Fruit fly (Drosophila melanogaster) whole organism, prepupa: ENCODE measurements around the gene CG14543.

Source experiments
- CG11294 ChIP-seq: fragments of 200-800 bp; sonication (Bioruptor generic); IDR thresholded peaks from 2 replicates; pipeline ENCODE4 v1.3.6; 2022; ENCODE audit warnings: missing biosample characterization, missing genetic modification characterization
- CG15336 ChIP-seq: fragments of 200-800 bp; sonication (Bioruptor generic); IDR thresholded peaks from 2 replicates; pipeline ENCODE4 v1.3.6; 2022; ENCODE audit warnings: missing biosample characterization, missing genetic modification characterization
- CG1621 ChIP-seq: fragments of 200-800 bp; sonication (Bioruptor generic); optimal IDR thresholded peaks from 3 replicates; lab custom pipeline; 2018; ENCODE audit warnings: missing biosample characterization, mild to moderate bottlenecking, missing genetic modification characterization
- CG16779 ChIP-seq: fragments of 200-800 bp; sonication (Bioruptor generic); optimal IDR thresholded peaks from 3 replicates; lab custom pipeline; 2017; ENCODE audit warnings: missing biosample characterization, mild to moderate bottlenecking, missing genetic modification characterization
- CG31627 ChIP-seq: fragments of 200-800 bp; sonication (Bioruptor generic); optimal IDR thresholded peaks from 3 replicates; lab custom pipeline; 2016; ENCODE audit warnings: missing biosample characterization, missing genetic modification characterization
- CG32006 ChIP-seq: fragments of 200-800 bp; sonication (Bioruptor generic); optimal IDR thresholded peaks from 3 replicates; lab custom pipeline; 2017; ENCODE audit warnings: missing biosample characterization, mild to moderate bottlenecking, missing genetic modification characterization
- CG34406 ChIP-seq: fragments of 200-800 bp; sonication (Bioruptor generic); optimal IDR thresholded peaks from 3 replicates; lab custom pipeline; 2016; ENCODE audit warnings: missing biosample characterization, missing genetic modification characterization
- CG3919 ChIP-seq: fragments of 200-800 bp; sonication (Bioruptor generic); optimal IDR thresholded peaks from 3 replicates; lab custom pipeline; 2016; ENCODE audit warnings: missing biosample characterization, missing genetic modification characterization
- CG4318 ChIP-seq: fragments of 200-800 bp; sonication (Bioruptor generic); optimal IDR thresholded peaks from 3 replicates; lab custom pipeline; 2017; ENCODE audit warnings: missing biosample characterization, mild to moderate bottlenecking, missing genetic modification characterization
- CG6163 ChIP-seq: fragments of 200-800 bp; sonication (Bioruptor generic); IDR thresholded peaks from 3 replicates; pipeline ENCODE4 v1.3.6; 2022; ENCODE audit warnings: missing biosample characterization, missing genetic modification characterization
- CG6792 ChIP-seq: fragments of 200-800 bp; sonication (Bioruptor generic); optimal IDR thresholded peaks from 3 replicates; lab custom pipeline; 2016; ENCODE audit warnings: missing biosample characterization, missing genetic modification characterization
- CG8319 ChIP-seq: fragments of 200-800 bp; sonication (Bioruptor generic); optimal IDR thresholded peaks from 3 replicates; lab custom pipeline; 2016; ENCODE audit warnings: missing biosample characterization, missing genetic modification characterization
- CG8632 ChIP-seq: fragments of 200-800 bp; sonication (Bioruptor generic); optimal IDR thresholded peaks from 3 replicates; lab custom pipeline; 2016; ENCODE audit warnings: missing biosample characterization, missing genetic modification characterization
- Eip75B ChIP-seq: fragments of 200-800 bp; sonication (Bioruptor generic); optimal IDR thresholded peaks from 3 replicates; lab custom pipeline; 2016; ENCODE audit warnings: missing biosample characterization, missing genetic modification characterization
- Eip78C ChIP-seq: fragments of 200-800 bp; sonication (Bioruptor generic); peaks from one replicate; lab custom pipeline; 2016; ENCODE audit warnings: missing biosample characterization, missing genetic modification characterization
- Eip93F ChIP-seq: fragments of 200-800 bp; sonication (Bioruptor generic); optimal IDR thresholded peaks from 2 replicates; lab custom pipeline; 2016; ENCODE audit warnings: missing biosample characterization, mild to moderate bottlenecking, missing genetic modification characterization
- Ets96B ChIP-seq: fragments of 200-800 bp; optimal IDR thresholded peaks from 2 replicates; lab custom pipeline; 2019; ENCODE audit warnings: missing biosample characterization, mild to moderate bottlenecking, missing genetic modification characterization, moderate library complexity
- Gug ChIP-seq: fragments of 200-800 bp; sonication (Bioruptor generic); IDR thresholded peaks from 2 replicates; pipeline ENCODE4 v1.3.6; 2022; ENCODE audit warnings: missing biosample characterization, missing genetic modification characterization
- Hr38 ChIP-seq: sonication (Bioruptor generic); optimal IDR thresholded peaks from 2 replicates; lab custom pipeline; 2016; ENCODE audit warnings: missing biosample characterization, missing genetic modification characterization
- Hr4 ChIP-seq: fragments of 200-800 bp; sonication (Bioruptor generic); optimal IDR thresholded peaks from 3 replicates; lab custom pipeline; 2016; ENCODE audit warnings: missing biosample characterization, missing genetic modification characterization
- Lpt ChIP-seq: fragments of 200-800 bp; sonication (Bioruptor generic); optimal IDR thresholded peaks from 3 replicates; lab custom pipeline; 2016; ENCODE audit warnings: missing biosample characterization, missing genetic modification characterization
- Met ChIP-seq: fragments of 200-800 bp; sonication (Bioruptor generic); optimal IDR thresholded peaks from 3 replicates; lab custom pipeline; 2016; ENCODE audit warnings: missing biosample characterization, missing genetic modification characterization
- Sox102F ChIP-seq: fragments of 200-800 bp; sonication (Bioruptor generic); optimal IDR thresholded peaks from 2 replicates; lab custom pipeline; 2016; ENCODE audit warnings: missing biosample characterization, mild to moderate bottlenecking, missing genetic modification characterization
- Sox14 ChIP-seq: fragments of 200-800 bp; sonication (Bioruptor generic); optimal IDR thresholded peaks from 3 replicates; lab custom pipeline; 2016; ENCODE audit warnings: missing biosample characterization, missing genetic modification characterization
- Sox15 ChIP-seq: fragments of 200-800 bp; sonication (Bioruptor generic); optimal IDR thresholded peaks from 3 replicates; lab custom pipeline; 2016; ENCODE audit warnings: missing biosample characterization, missing genetic modification characterization
- dsx ChIP-seq: fragments of 200-800 bp; optimal IDR thresholded peaks from 3 replicates; lab custom pipeline; 2019; ENCODE audit warnings: missing biosample characterization, mild to moderate bottlenecking, missing genetic modification characterization, moderate library complexity; ENCODE audit not compliant: poor library complexity, severe bottlenecking
- esn ChIP-seq: fragments of 200-800 bp; sonication (Bioruptor generic); optimal IDR thresholded peaks from 2 replicates; lab custom pipeline; 2016; ENCODE audit warnings: missing biosample characterization, mild to moderate bottlenecking, missing genetic modification characterization, moderate library complexity
- fd59A ChIP-seq: fragments of 200-800 bp; sonication (Bioruptor generic); optimal IDR thresholded peaks from 2 replicates; lab custom pipeline; 2017; ENCODE audit warnings: missing biosample characterization, mild to moderate bottlenecking, missing genetic modification characterization, missing genetic modification reagents
- fd85E ChIP-seq: fragments of 200-800 bp; sonication (Bioruptor generic); optimal IDR thresholded peaks from 3 replicates; lab custom pipeline; 2016; ENCODE audit warnings: missing biosample characterization, missing genetic modification characterization
- lz ChIP-seq: fragments of 200-800 bp; sonication (Bioruptor generic); optimal IDR thresholded peaks from 3 replicates; lab custom pipeline; 2016; ENCODE audit warnings: missing biosample characterization, missing genetic modification characterization
- net ChIP-seq: fragments of 200-800 bp; sonication (Bioruptor generic); optimal IDR thresholded peaks from 3 replicates; lab custom pipeline; 2016; ENCODE audit warnings: missing biosample characterization, missing genetic modification characterization
- salr ChIP-seq, 2 experiments: fragments of 200-800 bp; sonication (Bioruptor generic); optimal IDR thresholded peaks; 3 replicates each; lab custom pipeline; 2016 to 2018; ENCODE audit warnings: missing biosample characterization in 2 of 2, missing genetic modification characterization in 2 of 2, mild to moderate bottlenecking in 1 of 2
- spab ChIP-seq: fragments of 200-800 bp; sonication (Bioruptor generic); optimal IDR thresholded peaks from 2 replicates; lab custom pipeline; 2017; ENCODE audit warnings: missing biosample characterization, mild to moderate bottlenecking, missing genetic modification characterization, missing genetic modification reagents
- svp ChIP-seq: fragments of 200-800 bp; sonication (Bioruptor generic); peaks from one replicate; lab custom pipeline; 2016; ENCODE audit warnings: missing biosample characterization, missing genetic modification characterization
- topi ChIP-seq: fragments of 200-800 bp; sonication (Bioruptor generic); optimal IDR thresholded peaks from 3 replicates; lab custom pipeline; 2016; ENCODE audit warnings: missing biosample characterization, missing genetic modification characterization
- vri ChIP-seq: fragments of 200-800 bp; sonication (Bioruptor generic); optimal IDR thresholded peaks from 3 replicates; lab custom pipeline; 2016; ENCODE audit warnings: missing biosample characterization, mild to moderate bottlenecking, missing genetic modification characterization

Gene CG14543

dm6 chr3R:26104302-26105140 is 48.1 kb downstream of the CG14543 start (continued):
- TF ChIP-seq Eip93F (GFP tag; lab: Kevin White, UChicago) (peak; percentile 4), CG8319 (GFP tag; lab: Kevin White, UChicago) (peak; percentile 7), svp (GFP tag; lab: Kevin White, UChicago) (peak; percentile 89), Ets96B (tag; lab: Kevin White, UChicago) (peak; percentile 13), Sox14 (GFP tag; lab: Kevin White, UChicago) (peak; percentile 51), CG1621 (tag; lab: Kevin White, UChicago) (no peak), CG34406 (peak; percentile 68), CG6163 (peak; percentile 66), Hr4 (peak; percentile 67), CG6792 (GFP tag; lab: Kevin White, UChicago) (peak; percentile 70), Eip75B (GFP tag; lab: Kevin White, UChicago) (peak; percentile 71), CG11294 (GFP tag; lab: Robert Waterston, UW) (no peak), Met (GFP tag; lab: Kevin White, UChicago) (peak; percentile 79), topi (GFP tag; lab: Kevin White, UChicago) (peak; percentile 84), vri (GFP tag; lab: Kevin White, UChicago) (peak; percentile 20), net (GFP tag; lab: Kevin White, UChicago) (peak; percentile 33), lz (GFP tag; lab: Kevin White, UChicago) (peak; percentile 84), Sox15 (peak; percentile 12), fd85E (GFP tag; lab: Kevin White, UChicago) (no peak), esn (GFP tag; lab: Kevin White, UChicago) (peak; percentile 78), CG31627 (GFP tag; lab: Kevin White, UChicago) (peak; percentile 77), CG8632 (GFP tag; lab: Kevin White, UChicago) (peak; percentile 54), CG16779 (tag; lab: Kevin White, UChicago) (no peak), dsx (peak; percentile 28), CG32006 (GFP tag; lab: Kevin White, UChicago) (peak; percentile 55), Gug (GFP tag; lab: Robert Waterston, UW) (no peak), spab (GFP tag; lab: Kevin White, UChicago) (peak; percentile 17), Lpt (GFP tag; lab: Kevin White, UChicago) (peak; percentile 33), salr (GFP tag; optimal IDR thresholded peaks at IDR 0.05; lab: Kevin White, UChicago) (no peak)

dm6 chr3R:26105141-26105403 is 48.6 kb downstream of the CG14543 start:
- TF ChIP-seq Gug (GFP tag; lab: Robert Waterston, UW) (no peak), CG34406 (no peak), Sox102F (no peak), salr (GFP tag; optimal IDR thresholded peaks at IDR 0.05; lab: Kevin White, UChicago) (no peak), vri (GFP tag; lab: Kevin White, UChicago) (no peak), CG15336 (GFP tag; lab: Robert Waterston, UW) (no peak), net (GFP tag; lab: Kevin White, UChicago) (no peak), Eip78C (GFP tag; lab: Kevin White, UChicago) (peak; percentile 16), CG4318 (GFP tag; lab: Kevin White, UChicago) (no peak)

DNA sequence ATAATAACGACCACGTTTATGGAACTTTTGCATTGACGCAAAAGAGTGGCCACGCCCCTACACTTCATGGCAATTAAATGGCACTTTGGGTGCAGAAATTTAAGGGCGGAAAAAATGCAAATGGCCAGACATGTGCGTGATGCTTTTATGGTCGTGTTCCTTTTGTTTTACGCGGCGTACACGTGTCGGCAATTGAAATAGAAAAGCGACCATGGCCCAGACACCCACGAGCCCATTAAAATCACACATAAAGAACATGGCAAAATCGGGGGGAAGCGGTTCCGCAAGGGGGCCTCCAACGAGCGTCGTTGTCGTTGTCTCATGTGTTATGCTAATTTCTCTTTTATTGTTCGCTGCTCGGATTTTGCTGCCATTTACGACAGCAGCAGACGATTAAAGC is 49.0 kb downstream of the CG14543 start:
- TF ChIP-seq CG3919 (GFP tag; lab: Kevin White, UChicago) (no peak), Eip93F (GFP tag; lab: Kevin White, UChicago) (no peak), CG6792 (GFP tag; lab: Kevin White, UChicago) (no peak), fd85E (GFP tag; lab: Kevin White, UChicago) (no peak), fd59A (GFP tag; lab: Kevin White, UChicago) (no peak), esn (GFP tag; lab: Kevin White, UChicago) (no peak), Hr38 (GFP tag; lab: Kevin White, UChicago) (no peak), lz (GFP tag; lab: Kevin White, UChicago) (no peak), dsx (no peak)
